Fruit fly (Drosophila melanogaster) whole organism, pupa: ENCODE data around the gene CG14125.

Source experiments
- CG17806 ChIP-seq: fragments of 200-800 bp; sonication (Bioruptor generic); optimal IDR thresholded peaks from 2 replicates; lab custom pipeline; 2018; ENCODE audit warnings: missing biosample characterization, mild to moderate bottlenecking, missing genetic modification characterization, moderate library complexity
- CG32121 ChIP-seq: fragments of 200-800 bp; sonication (Bioruptor generic); IDR thresholded peaks from 2 replicates; pipeline ENCODE4 v1.3.6; 2022; ENCODE audit warnings: missing biosample characterization, missing genetic modification characterization
- D1 ChIP-seq: fragments of 200-800 bp; sonication (Bioruptor generic); optimal IDR thresholded peaks from 2 replicates; lab custom pipeline; 2018; ENCODE audit warnings: missing biosample characterization, mild to moderate bottlenecking, missing genetic modification characterization, moderate library complexity
- EcR ChIP-seq: fragments of 200-800 bp; sonication (Bioruptor generic); optimal IDR thresholded peaks from 3 replicates; lab custom pipeline; 2019; ENCODE audit warnings: missing biosample characterization, missing genetic modification characterization, mild to moderate bottlenecking, moderate library complexity, missing genetic modification reagents
- Pif1A ChIP-seq: fragments of 200-800 bp; sonication (Bioruptor generic); optimal IDR thresholded peaks from 3 replicates; lab custom pipeline; 2016; ENCODE audit warnings: missing biosample characterization, missing genetic modification characterization
- gl ChIP-seq: fragments of 200-800 bp; sonication (Bioruptor generic); optimal IDR thresholded peaks from 2 replicates; lab custom pipeline; 2018; ENCODE audit warnings: missing biosample characterization, mild to moderate bottlenecking, missing genetic modification characterization

DNA sequence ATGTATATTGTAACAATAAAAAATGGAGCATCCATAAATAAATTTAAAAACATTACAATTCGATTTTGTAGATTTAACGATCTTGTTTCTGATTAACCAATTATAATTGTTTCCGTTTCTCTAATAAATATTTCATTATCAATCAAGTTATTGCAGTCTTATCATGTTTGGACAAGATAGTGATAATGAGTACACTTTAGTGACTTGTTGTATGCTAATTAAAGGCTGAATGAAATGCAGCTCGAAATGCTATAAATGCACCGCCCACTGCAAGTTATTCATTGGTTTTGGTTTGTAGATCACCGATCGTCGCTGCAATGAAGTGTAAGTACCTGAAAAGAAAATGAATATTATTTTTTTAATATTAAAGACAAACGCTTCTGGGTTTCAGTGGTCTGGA lies at the start of gene CG14125:
- TF ChIP-seq EcR (GFP tag; lab: Kevin White, UChicago) (no peak), D1 (tag; lab: Kevin White, UChicago) (no peak), gl (tag; lab: Kevin White, UChicago) (no peak), Pif1A (GFP tag; lab: Kevin White, UChicago) (no peak), CG32121 (GFP tag; lab: Robert Waterston, UW) (no peak), CG17806 (tag; lab: Kevin White, UChicago) (no peak)
